Fruit fly (Drosophila melanogaster): ENCODE data around the gene CG16986.

The CG16986 gene

DNA sequence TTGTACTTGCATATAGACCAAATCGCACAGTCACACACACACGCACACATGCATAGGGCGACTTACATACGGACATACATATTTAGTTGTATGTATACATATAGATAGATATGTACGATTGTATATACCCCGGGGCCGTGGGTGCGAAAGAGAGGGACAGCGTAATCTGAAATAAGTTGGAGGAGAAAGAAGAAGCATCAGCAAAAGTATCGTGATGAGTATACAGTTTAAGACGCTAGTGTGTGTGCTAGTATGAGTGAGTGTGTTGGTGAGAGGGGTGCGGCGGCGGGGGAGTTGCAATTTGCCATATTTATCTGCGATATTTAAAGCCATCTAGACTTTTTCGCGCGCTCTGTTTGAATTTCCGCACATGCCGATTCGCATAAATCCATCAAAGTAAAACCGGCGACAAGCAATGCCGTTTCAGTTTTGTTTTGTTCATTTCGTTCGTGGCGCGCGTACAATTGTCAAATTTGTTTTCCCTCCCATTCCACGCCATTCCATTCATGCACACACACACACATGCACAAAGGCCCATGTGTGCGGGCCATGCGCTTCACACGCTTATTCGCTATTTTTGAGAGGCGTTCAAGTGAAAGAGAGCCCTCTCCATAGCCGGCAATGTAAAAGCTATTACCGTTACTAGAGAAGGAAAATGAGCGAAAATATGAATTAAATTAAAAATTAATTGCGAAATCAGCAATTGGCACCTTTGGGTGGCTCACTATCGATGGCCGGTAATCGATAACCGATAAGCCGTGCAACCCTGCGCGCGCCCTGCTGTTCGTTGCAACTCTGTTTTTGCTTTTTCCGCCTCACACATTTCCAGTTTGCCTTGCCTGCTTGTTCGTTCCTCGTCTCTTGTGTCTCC, 35.0 kb downstream of the CG16986 start (continued):
- TF ChIP-seq CG7987 (GFP tag; optimal IDR thresholded peaks at IDR 0.05) (peak; percentile 91), CG12299 (tag; optimal IDR thresholded peaks at IDR 0.05) (peak; percentile 67), Lim3 (GFP tag; IDR thresholded peaks at IDR 0.05) (no peak), toy (GFP tag; IDR thresholded peaks at IDR 0.05) (peak; percentile 64; the same call in 1 of the 2 replicates), bigmax (GFP tag; optimal IDR thresholded peaks at IDR 0.05) (peak; percentile 62), Drgx (GFP tag; IDR thresholded peaks at IDR 0.05) (peak; percentile 61), D (optimal IDR thresholded peaks at IDR 0.05) (no peak), D (GFP tag; optimal IDR thresholded peaks at IDR 0.05) (peak; percentile 67), PHDP (tag; optimal IDR thresholded peaks at IDR 0.05) (peak; percentile 83), B-H1 (GFP tag; IDR thresholded peaks at IDR 0.05) (peak; percentile 58; the same call in 2 of the 3 replicates), Scr (GFP tag; IDR thresholded peaks at IDR 0.05; ENCODE audit: partially characterized antibody) (peak; percentile 78), mld (GFP tag; IDR thresholded peaks at IDR 0.05; ENCODE audit: partially characterized antibody) (peak; percentile 78; the same call in 2 of the 3 replicates), CG11560 (tag; IDR thresholded peaks at IDR 0.05) (0 out of 3 replicates have a peak, but pooled peaks have one; percentile 42), zfh2 (GFP tag; optimal IDR thresholded peaks at IDR 0.05) (peak; percentile 72), dpn (GFP tag; optimal IDR thresholded peaks at IDR 0.05) (peak; percentile 35 to 84), TFAM (GFP tag; optimal IDR thresholded peaks at IDR 0.05) (peak; percentile 47), Eip74EF (GFP tag; optimal IDR thresholded peaks at IDR 0.05) (peak in 1 of 2 experiments; percentile 42), lola (GFP tag; optimal IDR thresholded peaks at IDR 0.05) (peak in 2 of 3 experiments; percentile 47 to 53), usp (GFP tag; optimal IDR thresholded peaks at IDR 0.05) (no peak), Dp (GFP tag; optimal IDR thresholded peaks at IDR 0.05) (peak; percentile 68), wek (GFP tag; optimal IDR thresholded peaks at IDR 0.05) (peak; percentile 87), repo (GFP tag; optimal IDR thresholded peaks at IDR 0.05) (peak; percentile 76), pita (GFP tag; optimal IDR thresholded peaks at IDR 0.05) (no peak), NFAT (GFP tag; IDR thresholded peaks at IDR 0.05) (peak; percentile 85), sisA (GFP tag; IDR thresholded peaks at IDR 0.05) (no peak), yki (optimal IDR thresholded peaks at IDR 0.05) (no peak), schlank (tag; optimal IDR thresholded peaks at IDR 0.05) (peak; percentile 82), CG10431 (GFP tag; optimal IDR thresholded peaks at IDR 0.05) (peak; percentile 93), lmd (GFP tag; IDR thresholded peaks at IDR 0.05) (peak; percentile 48; the same call in 1 of the 2 replicates), CG10959 (GFP tag; IDR thresholded peaks at IDR 0.05) (0 out of 2 replicates have a peak, but pooled peaks have one; percentile 14), CG3065 (GFP tag; optimal IDR thresholded peaks at IDR 0.05) (peak; percentile 58), NC2α (GFP tag; optimal IDR thresholded peaks at IDR 0.05) (peak; percentile 73), Ravus (GFP tag; IDR thresholded peaks at IDR 0.05) (no peak), CG43689 (GFP tag; IDR thresholded peaks at IDR 0.05) (0 out of 2 replicates have a peak, but pooled peaks have one; percentile 45), CG12104 (GFP tag; optimal IDR thresholded peaks at IDR 0.05) (peak; percentile 91), Vsx1 (GFP tag; optimal IDR thresholded peaks at IDR 0.05) (peak; percentile 86), CG8281 (tag; optimal IDR thresholded peaks at IDR 0.05) (peak; percentile 50), en (GFP tag; optimal IDR thresholded peaks at IDR 0.05) (peak; percentile 77), CG12219 (GFP tag; optimal IDR thresholded peaks at IDR 0.05) (peak; percentile 84), C15 (GFP tag; IDR thresholded peaks at IDR 0.05) (peak; percentile 50; the same call in 1 of the 3 replicates), CG13775 (GFP tag; optimal IDR thresholded peaks at IDR 0.05) (peak; percentile 91), CG17359 (tag; optimal IDR thresholded peaks at IDR 0.05) (peak; percentile 74), Dll (GFP tag; IDR thresholded peaks at IDR 0.05; ENCODE audit: partially characterized antibody) (peak; percentile 72; the same call in 2 of the 4 replicates), Sox100B (GFP tag; optimal IDR thresholded peaks at IDR 0.05) (peak; percentile 86), nerfin-1 (tag; optimal IDR thresholded peaks at IDR 0.05) (peak; percentile 71), CG8944 (GFP tag; optimal IDR thresholded peaks at IDR 0.05) (peak; percentile 10), Ets97D (GFP tag; optimal IDR thresholded peaks at IDR 0.05) (peak; percentile 98), CG3847 (GFP tag; IDR thresholded peaks at IDR 0.05) (peak; percentile 73)

All from whole organism, embryonic.